Fruit fly (Drosophila melanogaster): ENCODE data around the gene Sap47.

Sap47 gene

DNA sequence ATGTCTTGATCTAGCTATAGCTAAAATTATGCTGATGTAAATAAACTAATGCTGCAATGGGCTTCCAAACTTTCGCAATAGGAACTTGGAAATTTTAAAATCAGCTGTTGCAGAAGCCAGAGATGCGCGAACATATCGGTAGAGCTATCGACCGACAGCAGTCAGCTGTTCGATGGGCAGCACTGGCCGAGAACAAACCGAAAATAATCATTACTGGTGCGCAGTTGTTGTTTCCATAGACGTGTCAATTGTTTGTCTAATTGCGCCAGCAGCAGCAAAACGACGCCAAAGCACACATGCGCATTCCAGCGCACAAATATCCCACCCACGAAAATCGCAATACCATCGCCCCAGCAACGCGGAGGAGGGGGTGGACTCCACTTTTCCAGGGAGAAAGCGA, at the start of gene Sap47:
Sap47 (plus strand) TSS at position 149 of the 400 bp plus-strand sequence.
- TF ChIP-seq CG15336 (GFP tag; IDR thresholded peaks at IDR 0.05) (no peak; the same call in 1 of the 2 replicates), Hr4 (GFP tag; optimal IDR thresholded peaks at IDR 0.05) (no peak), CG10669 (GFP tag; optimal IDR thresholded peaks at IDR 0.05) (no peak), Smox (GFP tag; optimal IDR thresholded peaks at IDR 0.05) (no peak), cyc (GFP tag; optimal IDR thresholded peaks at IDR 0.05) (no peak), Ets96B (tag; optimal IDR thresholded peaks at IDR 0.05) (no peak), net (GFP tag; optimal IDR thresholded peaks at IDR 0.05) (no peak), svp (GFP tag) (no peak), spab (GFP tag; optimal IDR thresholded peaks at IDR 0.05) (no peak), Sox102F (GFP tag; optimal IDR thresholded peaks at IDR 0.05) (no peak), ss (GFP tag; optimal IDR thresholded peaks at IDR 0.05) (no peak), Eip75B (GFP tag; optimal IDR thresholded peaks at IDR 0.05) (no peak), Gug (GFP tag; IDR thresholded peaks at IDR 0.05) (no peak), CG8119 (GFP tag; IDR thresholded peaks at IDR 0.05) (no peak), Hr38 (GFP tag; optimal IDR thresholded peaks at IDR 0.05) (no peak), pdm3 (GFP tag; optimal IDR thresholded peaks at IDR 0.05) (no peak), lz (GFP tag; optimal IDR thresholded peaks at IDR 0.05) (no peak), CG34406 (GFP tag; optimal IDR thresholded peaks at IDR 0.05) (no peak), CG3919 (GFP tag; optimal IDR thresholded peaks at IDR 0.05) (no peak), esn (GFP tag; optimal IDR thresholded peaks at IDR 0.05) (no peak), Sox14 (GFP tag; optimal IDR thresholded peaks at IDR 0.05) (no peak), Sox15 (GFP tag; optimal IDR thresholded peaks at IDR 0.05) (no peak), CG11294 (GFP tag; IDR thresholded peaks at IDR 0.05) (0 out of 2 replicates have a peak, but pooled peaks have one; percentile 17), OdsH (GFP tag; optimal IDR thresholded peaks at IDR 0.05) (no peak), dsx (GFP tag; optimal IDR thresholded peaks at IDR 0.05; ENCODE audit: poor library complexity, severe bottlenecking) (no peak), eg (GFP tag; IDR thresholded peaks at IDR 0.05) (0 out of 3 replicates have a peak, but pooled peaks have one; percentile 11), CG31627 (GFP tag; optimal IDR thresholded peaks at IDR 0.05) (no peak), CG7368 (GFP tag; optimal IDR thresholded peaks at IDR 0.05) (no peak), CG6808 (GFP tag; optimal IDR thresholded peaks at IDR 0.05) (peak; percentile 100), CG11762 (GFP tag; optimal IDR thresholded peaks at IDR 0.05; ENCODE audit: insufficient read depth) (no peak), CG4318 (GFP tag; optimal IDR thresholded peaks at IDR 0.05) (no peak), fkh (GFP tag; optimal IDR thresholded peaks at IDR 0.05) (peak; percentile 71), Met (GFP tag; optimal IDR thresholded peaks at IDR 0.05) (no peak), Ets21C (GFP tag; optimal IDR thresholded peaks at IDR 0.05) (no peak), Eip78C (GFP tag) (peak; percentile 38), CG9139 (GFP tag; optimal IDR thresholded peaks at IDR 0.05) (no peak)

DNA sequence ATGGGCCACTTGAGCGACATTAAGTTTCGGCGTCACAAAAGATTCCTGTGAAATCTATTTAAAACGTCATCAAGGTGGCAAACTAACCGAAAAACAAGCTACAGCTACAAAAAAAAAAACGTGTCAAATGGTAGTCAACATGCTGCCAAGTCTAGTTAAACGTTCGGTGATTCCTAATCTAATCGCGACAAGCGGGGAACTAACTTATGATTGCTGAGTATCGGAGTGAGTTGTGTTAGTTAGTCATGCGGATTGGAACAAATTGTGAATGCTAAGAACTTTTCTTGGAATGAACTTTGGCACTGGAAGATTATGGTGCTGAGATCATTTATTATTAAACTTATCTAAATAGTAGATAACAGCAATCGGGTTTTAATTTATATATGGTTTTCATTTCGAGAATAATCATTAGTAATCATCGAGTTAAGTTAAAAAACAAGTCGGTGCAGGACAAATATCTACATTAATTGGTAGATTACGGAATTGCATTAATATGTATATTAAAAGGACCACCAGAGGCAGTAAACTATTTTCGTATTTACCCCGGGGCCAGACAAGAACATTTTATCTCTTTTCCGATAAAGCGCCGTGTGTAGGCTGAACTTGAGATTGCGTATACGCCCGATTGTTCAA, 43.6 kb upstream of the Sap47 start:
- TF ChIP-seq ss (GFP tag; optimal IDR thresholded peaks at IDR 0.05) (no peak), CG16779 (tag; optimal IDR thresholded peaks at IDR 0.05) (no peak), CG10631 (GFP tag; optimal IDR thresholded peaks at IDR 0.05) (no peak), CG6276 (GFP tag; optimal IDR thresholded peaks at IDR 0.05) (no peak), CG11902 (GFP tag; optimal IDR thresholded peaks at IDR 0.05) (no peak), CG31627 (GFP tag; optimal IDR thresholded peaks at IDR 0.05) (no peak), CG9139 (GFP tag; optimal IDR thresholded peaks at IDR 0.05) (no peak), fkh (GFP tag; optimal IDR thresholded peaks at IDR 0.05) (no peak), Eip78C (GFP tag) (no peak), Smox (GFP tag; optimal IDR thresholded peaks at IDR 0.05) (no peak), CG34406 (GFP tag; optimal IDR thresholded peaks at IDR 0.05) (no peak), dac (GFP tag; optimal IDR thresholded peaks at IDR 0.05) (no peak), fd85E (GFP tag; optimal IDR thresholded peaks at IDR 0.05) (no peak), CG3032 (tag; optimal IDR thresholded peaks at IDR 0.05) (no peak), CG32006 (GFP tag; optimal IDR thresholded peaks at IDR 0.05) (no peak), CG6854 (GFP tag; optimal IDR thresholded peaks at IDR 0.05) (no peak)

All from whole organism, prepupa.